Worm (Caenorhabditis elegans): ENCODE measurements around the gene Y39E4B.11.

Y39E4B.11 gene

DNA sequence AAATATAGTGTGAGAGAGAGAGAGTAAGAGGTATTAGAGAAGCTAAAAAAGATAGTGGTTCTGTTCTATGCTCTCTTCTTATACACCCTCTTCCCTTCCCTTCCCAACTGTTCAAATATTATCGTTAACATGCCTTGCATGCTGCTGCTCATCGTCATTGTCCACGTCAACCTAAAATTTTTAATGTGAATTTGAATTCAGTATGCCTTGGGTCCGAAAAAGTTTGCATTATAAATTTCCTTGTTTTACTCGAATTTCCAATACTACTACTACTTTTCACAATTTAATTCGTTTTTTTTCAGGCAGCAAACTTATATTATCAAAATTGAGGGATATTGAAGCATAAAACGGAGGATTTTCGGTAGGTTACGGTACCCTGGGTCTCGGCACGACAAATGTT lies 17.7 kb upstream of the Y39E4B.11 start, which contains the start of gene gly-5:
Gene gly-5 (plus strand): TSS at position 301 of the 400 bp plus-strand sequence.
- TF ChIP-seq F13H6.1 (tag; optimal IDR thresholded peaks at IDR 0.05) (peak; percentile 21), ztf-11 (tag; optimal IDR thresholded peaks at IDR 0.05) (no peak), nhr-25 (tag; optimal IDR thresholded peaks at IDR 0.05) (no peak), ama-1 (optimal IDR thresholded peaks at IDR 0.05) (no peak), ceh-16 (tag; optimal IDR thresholded peaks at IDR 0.05) (no peak), fos-1 (tag; optimal IDR thresholded peaks at IDR 0.05) (peak; percentile 42), ceh-82 (tag; optimal IDR thresholded peaks at IDR 0.05) (no peak), elt-1 (tag; optimal IDR thresholded peaks at IDR 0.05) (no peak), Y55F3AM.14 (GFP tag; optimal IDR thresholded peaks at IDR 0.05) (no peak), unc-39 (tag; optimal IDR thresholded peaks at IDR 0.05) (no peak), sma-9 (GFP tag; optimal IDR thresholded peaks at IDR 0.05) (peak; percentile 33), sma-9 (tag; optimal IDR thresholded peaks at IDR 0.05) (no peak)

DNA sequence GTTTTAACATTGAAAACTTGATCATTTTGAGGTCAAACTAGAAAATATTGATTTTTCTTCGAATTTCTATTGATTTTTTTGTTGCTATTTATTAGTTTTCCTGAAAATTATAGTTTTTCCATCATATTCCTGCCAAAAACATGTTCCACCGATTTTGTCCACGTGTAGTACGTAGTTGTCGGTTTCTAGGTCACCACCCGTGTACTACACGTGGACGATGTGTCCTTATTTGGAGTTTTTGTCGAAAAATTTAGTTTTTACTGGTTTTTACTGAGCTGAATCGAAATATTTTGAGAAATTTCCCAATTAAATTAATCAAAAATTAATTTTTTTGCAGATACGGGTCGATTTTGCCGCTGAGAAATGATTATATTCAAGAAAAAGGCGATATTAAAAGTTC lies 17.0 kb upstream of the Y39E4B.11 start:
- no peak for TF ChIP-seq sem-4 (tag; optimal IDR thresholded peaks at IDR 0.05)
- TF ChIP-seq nhr-11 (tag; optimal IDR thresholded peaks at IDR 0.05) = no peak
- TF ChIP-seq ztf-1 (GFP tag; conservative IDR thresholded peaks at IDR 0.05) = 0 out of 2 replicates have a peak, but pooled peaks have one; percentile 66
- no peak for TF ChIP-seq Y55F3AM.14 (GFP tag; optimal IDR thresholded peaks at IDR 0.05)
- TF ChIP-seq unc-55 (GFP tag; optimal IDR thresholded peaks at IDR 0.05) = peak; percentile 50
- TF ChIP-seq nhr-129 (tag; optimal IDR thresholded peaks at IDR 0.05) = no peak
- TF ChIP-seq sma-9 (GFP tag; optimal IDR thresholded peaks at IDR 0.05) = no peak
- TF ChIP-seq sma-9 (tag; optimal IDR thresholded peaks at IDR 0.05) = no peak
- TF ChIP-seq snpc-4 (tag; optimal IDR thresholded peaks at IDR 0.05) = no peak
- no peak for TF ChIP-seq lin-11 (tag; optimal IDR thresholded peaks at IDR 0.05)
- TF ChIP-seq fos-1 (tag; optimal IDR thresholded peaks at IDR 0.05) = peak; percentile 12
- no peak for TF ChIP-seq R02D3.7 (tag; optimal IDR thresholded peaks at IDR 0.05)
- TF ChIP-seq aly-2 (tag; optimal IDR thresholded peaks at IDR 0.05) = no peak
- TF ChIP-seq elt-1 (tag; optimal IDR thresholded peaks at IDR 0.05) = no peak
- TF ChIP-seq nhr-77 (tag; optimal IDR thresholded peaks at IDR 0.05) = no peak
- peak; percentile 48 for TF ChIP-seq nhr-25 (tag; optimal IDR thresholded peaks at IDR 0.05)
- TF ChIP-seq nhr-237 (tag; optimal IDR thresholded peaks at IDR 0.05) = no peak
- no peak for TF ChIP-seq unc-62 (GFP tag; optimal IDR thresholded peaks at IDR 0.05)
- TF ChIP-seq peb-1 (tag; optimal IDR thresholded peaks at IDR 0.05) = no peak
- TF ChIP-seq lsy-2 (tag; optimal IDR thresholded peaks at IDR 0.05) = peak; percentile 69 to 84
- TF ChIP-seq zag-1 (tag; optimal IDR thresholded peaks at IDR 0.05) = no peak
- TF ChIP-seq nhr-6 (tag; optimal IDR thresholded peaks at IDR 0.05) = peak; percentile 59
- no peak for TF ChIP-seq mdl-1 (tag; optimal IDR thresholded peaks at IDR 0.05)
- no peak for TF ChIP-seq skn-1 (tag; optimal IDR thresholded peaks at IDR 0.05)
- no peak for TF ChIP-seq nhr-12 (tag; optimal IDR thresholded peaks at IDR 0.05)
- peak; percentile 62 for TF ChIP-seq gmeb-1 (tag; optimal IDR thresholded peaks at IDR 0.05)
- peak; percentile 77 for TF ChIP-seq sma-3 (GFP tag; optimal IDR thresholded peaks at IDR 0.05)
- no peak for TF ChIP-seq dmd-4 (tag; optimal IDR thresholded peaks at IDR 0.05)
- TF ChIP-seq F13H6.1 (tag; optimal IDR thresholded peaks at IDR 0.05) = peak; percentile 69
- peak; percentile 37 for TF ChIP-seq crh-2 (tag; optimal IDR thresholded peaks at IDR 0.05)
- peak; percentile 65 for TF ChIP-seq C34F6.9 (tag; optimal IDR thresholded peaks at IDR 0.05)
- TF ChIP-seq alr-1 (tag; optimal IDR thresholded peaks at IDR 0.05) = no peak
- TF ChIP-seq lin-13 (GFP tag; optimal IDR thresholded peaks at IDR 0.05) = peak; percentile 32
- TF ChIP-seq egl-27 (tag; optimal IDR thresholded peaks at IDR 0.05) = no peak
- TF ChIP-seq lin-39 (tag; optimal IDR thresholded peaks at IDR 0.05) = no peak

DNA sequence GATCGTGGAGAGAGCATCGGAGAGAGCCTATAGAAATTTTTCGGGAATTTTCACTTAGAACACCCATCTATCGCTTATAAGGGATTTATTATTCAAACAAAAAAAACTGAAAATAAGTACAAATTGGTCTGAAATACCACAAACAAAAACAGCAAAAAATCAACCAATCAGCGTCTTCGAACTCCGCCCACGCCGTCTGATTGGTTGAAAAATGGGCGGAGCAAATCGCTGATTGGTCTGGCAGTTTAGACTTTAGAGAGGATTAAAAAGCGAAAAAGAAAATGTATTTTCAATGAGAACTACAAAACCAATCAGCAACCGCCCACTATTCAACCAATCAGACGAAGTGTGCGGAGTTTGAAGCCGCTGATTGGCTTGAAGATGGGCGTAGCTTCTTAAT lies 3.7 kb upstream of the Y39E4B.11 start:
- TF ChIP-seq zag-1 (tag; optimal IDR thresholded peaks at IDR 0.05) = no peak
- TF ChIP-seq aly-2 (tag; optimal IDR thresholded peaks at IDR 0.05) = no peak
- TF ChIP-seq ceh-16 (tag; optimal IDR thresholded peaks at IDR 0.05) = no peak
- TF ChIP-seq nhr-11 (tag; optimal IDR thresholded peaks at IDR 0.05) = no peak
- no peak for TF ChIP-seq lsy-2 (tag; optimal IDR thresholded peaks at IDR 0.05)
- no peak for TF ChIP-seq nhr-12 (tag; optimal IDR thresholded peaks at IDR 0.05)
- no peak for TF ChIP-seq elt-3 (tag; optimal IDR thresholded peaks at IDR 0.05)
